Fruit fly (Drosophila melanogaster) whole organism, embryonic: ENCODE measurements around the gene Cpr64Ad.

Experiments used
- B-H1 ChIP-seq: fragments of 200-800 bp; sonication (Bioruptor generic); IDR thresholded peaks from 3 replicates; pipeline ENCODE4 v1.3.6; 2022; ENCODE audit warnings: missing biosample characterization, missing genetic modification characterization
- CG10267 ChIP-seq: fragments of 200-800 bp; sonication (Bioruptor generic); optimal IDR thresholded peaks from 2 replicates; lab custom pipeline; 2018; ENCODE audit warnings: missing biosample characterization, mild to moderate bottlenecking, missing genetic modification characterization, moderate library complexity
- CG14441 ChIP-seq: fragments of 200-800 bp; sonication (Bioruptor generic); IDR thresholded peaks from 2 replicates; pipeline ENCODE4 v1.3.6; 2022; ENCODE audit warnings: missing biosample characterization, missing genetic modification characterization
- CG15011 ChIP-seq: fragments of 200-800 bp; sonication (Bioruptor generic); optimal IDR thresholded peaks from 3 replicates; lab custom pipeline; 2018; ENCODE audit warnings: missing biosample characterization, mild to moderate bottlenecking, missing genetic modification characterization
- CG17361 ChIP-seq: fragments of 200-800 bp; sonication (Bioruptor generic); IDR thresholded peaks from 3 replicates; pipeline ENCODE4 v1.3.6; 2022; ENCODE audit warnings: missing biosample characterization, missing genetic modification characterization
- CG18011 ChIP-seq: fragments of 200-800 bp; sonication (Bioruptor generic); optimal IDR thresholded peaks from 2 replicates; lab custom pipeline; 2017; ENCODE audit warnings: missing biosample characterization, missing genetic modification characterization, mild to moderate bottlenecking, moderate library complexity, missing genotype
- CG18262 ChIP-seq: fragments of 200-800 bp; optimal IDR thresholded peaks from 3 replicates; lab custom pipeline; 2019; ENCODE audit warnings: missing biosample characterization, mild to moderate bottlenecking, missing genetic modification characterization, moderate library complexity
- CG18764 ChIP-seq: fragments of 200-800 bp; sonication (Bioruptor generic); optimal IDR thresholded peaks from 3 replicates; lab custom pipeline; 2016; ENCODE audit warnings: missing biosample characterization, missing genetic modification characterization
- CG2678 ChIP-seq: fragments of 200-800 bp; sonication (Bioruptor generic); optimal IDR thresholded peaks from 3 replicates; lab custom pipeline; 2019; ENCODE audit warnings: missing biosample characterization, mild to moderate bottlenecking, missing genetic modification characterization, moderate library complexity
- CG30403 ChIP-seq: fragments of 200-800 bp; sonication (Bioruptor generic); optimal IDR thresholded peaks from 3 replicates; lab custom pipeline; 2016; ENCODE audit warnings: missing biosample characterization, missing genetic modification characterization
- CG30431 ChIP-seq: fragments of 200-800 bp; sonication (Bioruptor generic); optimal IDR thresholded peaks from 2 replicates; lab custom pipeline; 2017; ENCODE audit warnings: missing biosample characterization, missing genetic modification characterization
- CG4820 ChIP-seq: fragments of 200-800 bp; sonication (Bioruptor generic); optimal IDR thresholded peaks from 3 replicates; lab custom pipeline; 2016; ENCODE audit warnings: missing biosample characterization, missing genetic modification characterization
- CG5180 ChIP-seq: fragments of 200-800 bp; sonication (Bioruptor generic); optimal IDR thresholded peaks from 3 replicates; lab custom pipeline; 2017; ENCODE audit warnings: missing biosample characterization, missing genetic modification characterization, mild to moderate bottlenecking, moderate library complexity, missing genetic modification reagents
- CG5245 ChIP-seq: fragments of 200-800 bp; sonication (Bioruptor generic); optimal IDR thresholded peaks from 3 replicates; lab custom pipeline; 2016; ENCODE audit warnings: missing biosample characterization, missing genetic modification characterization
- CG7271 ChIP-seq: fragments of 200-800 bp; sonication (Bioruptor generic); optimal IDR thresholded peaks from 2 replicates; lab custom pipeline; 2018; ENCODE audit warnings: missing biosample characterization, mild to moderate bottlenecking, missing genetic modification characterization, moderate library complexity
- CG7786 ChIP-seq: fragments of 200-800 bp; sonication (Bioruptor generic); optimal IDR thresholded peaks from 2 replicates; lab custom pipeline; 2016; ENCODE audit warnings: missing biosample characterization, missing genetic modification characterization
- CG8281 ChIP-seq: fragments of 200-800 bp; sonication (Bioruptor generic); optimal IDR thresholded peaks from 2 replicates; lab custom pipeline; 2018; ENCODE audit warnings: missing biosample characterization, mild to moderate bottlenecking, missing genetic modification characterization, moderate library complexity
- CG9932 ChIP-seq: fragments of 200-800 bp; sonication (Bioruptor generic); IDR thresholded peaks from 2 replicates; pipeline ENCODE4 v1.3.6; 2022; ENCODE audit warnings: missing biosample characterization, missing genetic modification characterization
- Fer1 ChIP-seq: fragments of 200-800 bp; sonication (Bioruptor generic); optimal IDR thresholded peaks from 2 replicates; lab custom pipeline; 2017; ENCODE audit warnings: missing biosample characterization, mild to moderate bottlenecking, missing genetic modification characterization
- Fer3 ChIP-seq: fragments of 200-800 bp; sonication (Bioruptor generic); optimal IDR thresholded peaks from 2 replicates; lab custom pipeline; 2018; ENCODE audit warnings: missing biosample characterization, mild to moderate bottlenecking, missing genetic modification characterization, moderate library complexity
- HLHmδ ChIP-seq: fragments of 200-800 bp; sonication (Bioruptor generic); optimal IDR thresholded peaks from 2 replicates; lab custom pipeline; 2018; ENCODE audit warnings: missing biosample characterization, mild to moderate bottlenecking, missing genetic modification characterization, moderate library complexity
- HmgD ChIP-seq: fragments of 200-800 bp; sonication (Bioruptor generic); optimal IDR thresholded peaks from 3 replicates; lab custom pipeline; 2016; ENCODE audit warnings: missing biosample characterization, missing genetic modification characterization
- Hmr ChIP-seq: fragments of 200-800 bp; sonication (Bioruptor generic); optimal IDR thresholded peaks from 3 replicates; lab custom pipeline; 2017; ENCODE audit warnings: mild to moderate bottlenecking, missing biosample characterization, missing genetic modification reagents, missing genetic modification characterization
- Hsf ChIP-seq: fragments of 200-800 bp; sonication (Bioruptor generic); optimal IDR thresholded peaks from 3 replicates; lab custom pipeline; 2016; ENCODE audit warnings: missing biosample characterization, missing genetic modification characterization
- Jarid2 ChIP-seq: fragments of 200-800 bp; sonication (Bioruptor generic); optimal IDR thresholded peaks from 3 replicates; lab custom pipeline; 2017; ENCODE audit warnings: mild to moderate bottlenecking, missing biosample characterization, missing genetic modification reagents, missing genetic modification characterization
- NC2α ChIP-seq: fragments of 200-800 bp; sonication (Bioruptor generic); optimal IDR thresholded peaks from 2 replicates; lab custom pipeline; 2016; ENCODE audit warnings: missing biosample characterization, missing genetic modification characterization
- NC2β ChIP-seq: fragments of 200-800 bp; sonication (Bioruptor generic); optimal IDR thresholded peaks from 2 replicates; lab custom pipeline; 2016; ENCODE audit warnings: missing biosample characterization, missing genetic modification characterization
- Scr ChIP-seq: fragments of 200-800 bp; sonication (Bioruptor generic); IDR thresholded peaks from 2 replicates; pipeline ENCODE4 v1.3.6; 2022; ENCODE audit warnings: missing biosample characterization, missing genetic modification characterization; ENCODE audit not compliant: partially characterized antibody
- Trl ChIP-seq, 3 experiments: fragments of >200 bp in 2 of 3; fragments of 200-800 bp in 1 of 3; sonication (Bioruptor generic) in 1 of 3; optimal IDR thresholded peaks; 2 replicates in 1 of 3; 3 replicates in 2 of 3; lab custom pipeline; 2016 to 2017; ENCODE audit warnings: missing biosample characterization in 1 of 3, missing genetic modification characterization in 1 of 3
- cwo ChIP-seq: fragments of 200-800 bp; sonication (Bioruptor generic); optimal IDR thresholded peaks from 3 replicates; lab custom pipeline; 2017; ENCODE audit warnings: missing biosample characterization, missing genetic modification characterization, mild to moderate bottlenecking, moderate library complexity, missing genetic modification reagents
- dmrt11E ChIP-seq: fragments of 200-800 bp; sonication (Bioruptor generic); optimal IDR thresholded peaks from 3 replicates; lab custom pipeline; 2018; ENCODE audit warnings: missing biosample characterization, mild to moderate bottlenecking, missing genetic modification characterization, moderate library complexity
- dysf ChIP-seq: fragments of 200-800 bp; sonication (Bioruptor generic); IDR thresholded peaks from 3 replicates; pipeline ENCODE4 v1.3.6; 2022; ENCODE audit warnings: missing biosample characterization, missing genetic modification characterization
- emc ChIP-seq: fragments of 200-800 bp; sonication (Bioruptor generic); optimal IDR thresholded peaks from 2 replicates; lab custom pipeline; 2016; ENCODE audit warnings: missing biosample characterization, missing genetic modification characterization
- ham ChIP-seq: fragments of 200-800 bp; sonication (Bioruptor generic); IDR thresholded peaks from 2 replicates; pipeline ENCODE4 v1.3.6; 2022; ENCODE audit warnings: missing biosample characterization, missing genetic modification characterization
- hb ChIP-seq: fragments of 200-800 bp; sonication (Bioruptor generic); IDR thresholded peaks from 3 replicates; pipeline ENCODE4 v1.3.6; 2022; ENCODE audit warnings: missing biosample characterization, missing genetic modification characterization; ENCODE audit not compliant: partially characterized antibody
- hkb ChIP-seq, 2 experiments: fragments of 200-800 bp in 1 of 2; fragments of >200 bp in 1 of 2; sonication (Bioruptor generic) in 1 of 2; IDR thresholded peaks in 1 of 2; optimal IDR thresholded peaks in 1 of 2; 2 replicates each; pipeline versions ENCODE4 v1.3.6 to Lab custom; 2017 to 2022; ENCODE audit warnings: missing biosample characterization in 1 of 2, missing genetic modification characterization in 1 of 2
- kay ChIP-seq: fragments of 200-800 bp; sonication (Bioruptor generic); optimal IDR thresholded peaks from 2 replicates; lab custom pipeline; 2016; ENCODE audit warnings: missing biosample characterization, missing genetic modification characterization
- klu ChIP-seq: fragments of 200-800 bp; sonication (Bioruptor generic); IDR thresholded peaks from 2 replicates; pipeline ENCODE4 v1.3.6; 2022; ENCODE audit warnings: missing biosample characterization, missing genetic modification characterization
- knrl ChIP-seq: fragments of 200-800 bp; sonication (Bioruptor generic); IDR thresholded peaks from 3 replicates; pipeline ENCODE4 v1.3.6; 2022; ENCODE audit warnings: missing biosample characterization, missing genetic modification characterization; ENCODE audit not compliant: partially characterized antibody
- mam ChIP-seq: fragments of 200-800 bp; sonication (Bioruptor generic); optimal IDR thresholded peaks from 3 replicates; lab custom pipeline; 2016; ENCODE audit warnings: missing biosample characterization, missing genetic modification characterization
- row ChIP-seq: fragments of 200-800 bp; sonication (Bioruptor generic); IDR thresholded peaks from 3 replicates; pipeline ENCODE4 v1.3.6; 2022; ENCODE audit warnings: missing biosample characterization, missing genetic modification characterization
- run ChIP-seq: fragments of 200-800 bp; sonication (Bioruptor generic); optimal IDR thresholded peaks from 3 replicates; lab custom pipeline; 2018; ENCODE audit warnings: missing biosample characterization, mild to moderate bottlenecking, missing genetic modification characterization
- stc ChIP-seq: fragments of 200-800 bp; sonication (Bioruptor generic); IDR thresholded peaks from 2 replicates; pipeline ENCODE4 v1.3.6; 2022; ENCODE audit warnings: missing biosample characterization, missing genetic modification characterization

Gene Cpr64Ad

DNA sequence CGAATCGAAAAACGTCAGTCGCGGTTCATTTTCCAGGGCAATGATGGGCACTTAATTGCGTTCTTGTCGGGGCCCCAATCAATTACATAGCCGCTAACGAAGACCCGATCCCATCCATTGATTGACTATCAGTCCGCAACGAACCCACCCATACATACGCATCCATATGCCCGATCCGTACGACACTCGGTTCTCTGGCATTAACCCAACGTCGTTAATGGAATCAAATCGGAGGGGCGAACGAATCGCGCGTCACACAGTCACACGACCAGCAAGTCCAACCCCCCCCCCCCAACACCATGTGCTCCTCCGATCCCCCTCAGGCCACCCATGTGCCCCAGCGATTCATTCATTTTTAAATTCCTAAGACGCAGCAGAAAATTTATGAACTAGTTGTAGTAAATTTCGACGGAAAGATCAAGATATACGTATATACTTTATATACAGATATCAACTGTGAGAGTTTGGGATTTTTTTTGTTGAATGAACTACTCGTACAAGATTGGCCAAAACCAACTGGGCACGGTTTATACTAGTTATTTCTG is 6.1 kb downstream of the Cpr64Ad start (continued):
- TF ChIP-seq Hsf (GFP tag; lab: Kevin White, UChicago) (no peak), CG2678 (peak; percentile 31), Scr (GFP tag; lab: Robert Waterston, UW) (no peak), run (tag; lab: Kevin White, UChicago) (no peak), CG30403 (GFP tag; lab: Kevin White, UChicago) (no peak), NC2β (GFP tag; lab: Kevin White, UChicago) (no peak), Jarid2 (GFP tag; lab: Kevin White, UChicago) (no peak), cwo (GFP tag; lab: Kevin White, UChicago) (peak; percentile 99), CG14441 (peak; percentile 37; the same call in 1 of the 2 replicates), CG10267 (no peak), Hmr (GFP tag; lab: Kevin White, UChicago) (peak; percentile 34), Trl (optimal IDR thresholded peaks at IDR 0.05; lab: Kevin White, UChicago) (no peak), Trl (GFP tag; optimal IDR thresholded peaks at IDR 0.05; lab: Kevin White, UChicago) (no peak), CG18011 (GFP tag; lab: Kevin White, UChicago) (no peak), emc (GFP tag; lab: Kevin White, UChicago) (no peak), dysf (GFP tag; lab: Robert Waterston, UW) (no peak), CG18262 (no peak), HLHmδ (GFP tag; lab: Kevin White, UChicago) (no peak), Fer3 (tag; lab: Kevin White, UChicago) (peak; percentile 12), CG5245 (GFP tag; lab: Kevin White, UChicago) (no peak), ham (GFP tag; lab: Robert Waterston, UW) (no peak), CG7271 (no peak), NC2α (no peak), CG17361 (no peak), CG9932 (peak; percentile 49; the same call in 1 of the 2 replicates), CG18764 (GFP tag; lab: Kevin White, UChicago) (no peak), Fer1 (GFP tag; lab: Kevin White, UChicago) (peak; percentile 6), kay (peak; percentile 52), mam (GFP tag; lab: Kevin White, UChicago) (no peak), CG8281 (tag; lab: Kevin White, UChicago) (no peak), klu (no peak), row (GFP tag; lab: Robert Waterston, UW) (peak; percentile 10; the same call in 1 of the 3 replicates), HmgD (GFP tag; lab: Kevin White, UChicago) (no peak), stc (GFP tag; lab: Robert Waterston, UW) (no peak), CG4820 (GFP tag; lab: Kevin White, UChicago) (no peak), dmrt11E (tag; lab: Kevin White, UChicago) (no peak), CG30431 (no peak), B-H1 (no peak), hb (no peak), CG15011 (GFP tag; lab: Kevin White, UChicago) (no peak), knrl (GFP tag; lab: Robert Waterston, UW) (no peak), CG5180 (GFP tag; lab: Kevin White, UChicago) (peak; percentile 14), CG7786 (no peak), hkb (optimal IDR thresholded peaks at IDR 0.05; lab: Kevin White, UChicago) (no peak), hkb (GFP tag; IDR thresholded peaks at IDR 0.05; lab: Robert Waterston, UW) (no peak)
